Worm (Caenorhabditis elegans) whole organism, L4 larva: Measurements from ENCODE around the gene idpp-7.
A peak's percentile ranks its signal among the peaks of the same experiment; 100 is the strongest.

Experiments
- D1046.2 ChIP-seq: fragments of 200-800 bp; sonication (Bioruptor generic); IDR thresholded peaks from 2 replicates; pipeline ENCODE4 v1.3.6; 2022; ENCODE audit warnings: missing genetic modification characterization, missing compliant biosample characterization
- F44E2.7 ChIP-seq: fragments of 200-800 bp; sonication (Bioruptor generic); IDR thresholded peaks from 2 replicates; pipeline ENCODE4 v2.1.2; 2022; ENCODE audit warnings: missing genetic modification characterization, missing compliant biosample characterization
- F49E8.2 ChIP-seq: sonication (generic microtip); optimal IDR thresholded peaks from 2 replicates; lab custom pipeline; 2016; ENCODE audit warnings: missing compliant biosample characterization, mild to moderate bottlenecking, missing genetic modification characterization, borderline replicate concordance
- R02D3.7 ChIP-seq: fragments of 150-350 bp; sonication (generic microtip); optimal IDR thresholded peaks from 3 replicates; lab custom pipeline; 2014; ENCODE audit warnings: missing biosample characterization, missing genetic modification characterization
- T26A8.4 ChIP-seq: fragments of 200-800 bp; sonication (Bioruptor generic); IDR thresholded peaks from 2 replicates; pipeline ENCODE4 v1.3.6; 2022; ENCODE audit warnings: missing genetic modification characterization, missing compliant biosample characterization
- Y105C5A.15 ChIP-seq: fragments of 200-800 bp; sonication (Bioruptor generic); IDR thresholded peaks from 2 replicates; pipeline ENCODE4 v1.3.6; 2022; ENCODE audit warnings: missing genetic modification characterization, missing compliant biosample characterization
- Y48G9A.11 ChIP-seq: fragments of 200-800 bp; sonication (Bioruptor generic); IDR thresholded peaks from 2 replicates; pipeline ENCODE4 v1.3.6; 2022; ENCODE audit warnings: missing genetic modification reagents, missing genetic modification characterization, missing compliant biosample characterization
- Y75B8A.6 ChIP-seq: fragments of 200-800 bp; sonication (Bioruptor generic); IDR thresholded peaks from 2 replicates; pipeline ENCODE4 v1.3.6; 2022; ENCODE audit warnings: missing genetic modification reagents, missing genetic modification characterization, missing compliant biosample characterization
- ZK337.2 ChIP-seq: fragments of 200-800 bp; sonication (Bioruptor generic); IDR thresholded peaks from 2 replicates; pipeline ENCODE4 v1.3.6; 2022; ENCODE audit warnings: missing genetic modification reagents, missing genetic modification characterization, missing compliant biosample characterization
- ama-1 ChIP-seq: fragments of 150-350 bp; optimal IDR thresholded peaks from 2 replicates; lab custom pipeline; 2014; ENCODE audit warnings: inconsistent platforms, mixed read lengths
- attf-4 ChIP-seq: sonication (generic microtip); optimal IDR thresholded peaks from 3 replicates; lab custom pipeline; 2017; ENCODE audit warnings: missing biosample characterization, missing genetic modification characterization
- ceh-28 ChIP-seq: fragments of 150-350 bp; optimal IDR thresholded peaks from 2 replicates; lab custom pipeline; 2014; ENCODE audit warnings: missing biosample characterization, missing genetic modification reagents, missing genetic modification characterization
- ceh-32 ChIP-seq: sonication (generic microtip); optimal IDR thresholded peaks from 2 replicates; lab custom pipeline; 2016; ENCODE audit warnings: mild to moderate bottlenecking, missing genetic modification characterization, missing compliant biosample characterization; ENCODE audit not compliant: poor library complexity
- daf-19 ChIP-seq: fragments of 200-800 bp; sonication (Bioruptor generic); conservative IDR thresholded peaks from 2 replicates; pipeline ENCODE4 v1.3.6; 2022; ENCODE audit warnings: missing genetic modification characterization, missing compliant biosample characterization
- daf-8 ChIP-seq: fragments of 200-800 bp; sonication (Bioruptor generic); IDR thresholded peaks from 2 replicates; pipeline ENCODE4 v1.3.6; 2022; ENCODE audit warnings: missing genetic modification characterization, missing compliant biosample characterization
- dmd-8 ChIP-seq: fragments of 200-800 bp; sonication (Bioruptor generic); IDR thresholded peaks from 2 replicates; pipeline ENCODE4 v1.3.6; 2022; ENCODE audit warnings: missing genetic modification characterization, missing compliant biosample characterization
- dpl-1 ChIP-seq: fragments of 150-350 bp; optimal IDR thresholded peaks from 2 replicates; lab custom pipeline; 2014; ENCODE audit warnings: missing biosample characterization, missing genetic modification reagents, missing genetic modification characterization
- egl-43 ChIP-seq: fragments of 200-800 bp; sonication (Bioruptor generic); IDR thresholded peaks from 2 replicates; pipeline ENCODE4 v1.3.6; 2022; ENCODE audit warnings: missing genetic modification reagents, missing genetic modification characterization, missing compliant biosample characterization
- hif-1 ChIP-seq, 2 experiments: sonication (generic microtip); optimal IDR thresholded peaks; 2 replicates each; lab custom pipeline; 2016 to 2017; ENCODE audit warnings: missing compliant biosample characterization in 2 of 2, missing genetic modification characterization in 2 of 2, missing genetic modification reagents in 2 of 2, missing genotype in 2 of 2, mild to moderate bottlenecking in 1 of 2
- hlh-11 ChIP-seq: fragments of 200-800 bp; sonication (Bioruptor generic); optimal IDR thresholded peaks from 2 replicates; lab custom pipeline; 2018; ENCODE audit warnings: mild to moderate bottlenecking, missing genetic modification characterization, missing compliant biosample characterization
- hlh-30 ChIP-seq: sonication (generic microtip); optimal IDR thresholded peaks from 2 replicates; lab custom pipeline; 2017; ENCODE audit warnings: antibody characterized with exemption, mild to moderate bottlenecking, missing genetic modification characterization, missing compliant biosample characterization; ENCODE audit not compliant: insufficient read depth
- jun-1 ChIP-seq: fragments of 150-350 bp; optimal IDR thresholded peaks from 2 replicates; lab custom pipeline; 2014; ENCODE audit warnings: missing biosample characterization, missing genetic modification reagents, missing genetic modification characterization
- lin-1 ChIP-seq: fragments of 200-800 bp; sonication (Bioruptor generic); IDR thresholded peaks from 2 replicates; pipeline ENCODE4 v1.3.6; 2022; ENCODE audit warnings: missing genetic modification reagents, missing genetic modification characterization, missing compliant biosample characterization
- lin-15B ChIP-seq: fragments of 150-350 bp; sonication (generic microtip); optimal IDR thresholded peaks from 3 replicates; lab custom pipeline; 2014; ENCODE audit warnings: missing biosample characterization, missing genetic modification characterization
- lin-29 ChIP-seq: fragments of 200-800 bp; sonication (Bioruptor generic); IDR thresholded peaks from 2 replicates; pipeline ENCODE4 v1.3.6; 2022; ENCODE audit warnings: missing genetic modification reagents, missing genetic modification characterization, missing compliant biosample characterization
- lin-38 ChIP-seq: fragments of 200-800 bp; sonication (Bioruptor generic); IDR thresholded peaks from 2 replicates; pipeline ENCODE4 v1.3.6; 2022; ENCODE audit warnings: missing genetic modification reagents, missing genetic modification characterization, missing compliant biosample characterization
- lin-39 ChIP-seq: fragments of 150-350 bp; optimal IDR thresholded peaks from 2 replicates; lab custom pipeline; 2014; ENCODE audit warnings: missing biosample characterization, missing genetic modification reagents, missing genetic modification characterization
- lsy-2 ChIP-seq, 2 experiments: fragments of 150-350 bp in 1 of 2; sonication (generic microtip) in 1 of 2; optimal IDR thresholded peaks; 2 replicates each; lab custom pipeline; 2014 to 2017; ENCODE audit warnings: missing biosample characterization in 2 of 2, missing genetic modification characterization in 2 of 2
- mdl-1 ChIP-seq, 2 experiments: fragments of 150-350 bp in 1 of 2; sonication (generic microtip) in 1 of 2; optimal IDR thresholded peaks; 2 replicates each; lab custom pipeline; 2014 to 2017; ENCODE audit warnings: missing biosample characterization in 2 of 2, missing genetic modification characterization in 2 of 2
- mes-2 ChIP-seq: sonication (generic microtip); optimal IDR thresholded peaks from 2 replicates; lab custom pipeline; 2016; ENCODE audit warnings: missing genotype, mild to moderate bottlenecking, missing genetic modification characterization, missing compliant biosample characterization; ENCODE audit not compliant: poor library complexity, severe bottlenecking
- mxl-2 ChIP-seq: fragments of 200-800 bp; sonication (Bioruptor generic); conservative IDR thresholded peaks from 2 replicates; pipeline ENCODE4 v1.3.6; 2022; ENCODE audit warnings: missing genetic modification reagents, missing genetic modification characterization, missing compliant biosample characterization
- mxl-3 ChIP-seq: fragments of 200-800 bp; sonication (Bioruptor generic); optimal IDR thresholded peaks from 2 replicates; lab custom pipeline; 2018; ENCODE audit warnings: mild to moderate bottlenecking, missing genetic modification characterization, missing compliant biosample characterization
- nhr-10 ChIP-seq: fragments of 150-350 bp; optimal IDR thresholded peaks from 2 replicates; lab custom pipeline; 2014; ENCODE audit warnings: missing biosample characterization, missing genetic modification characterization
- nhr-25 ChIP-seq: sonication (generic microtip); optimal IDR thresholded peaks from 2 replicates; lab custom pipeline; 2017; ENCODE audit warnings: missing genetic modification characterization, mild to moderate bottlenecking, missing compliant biosample characterization, antibody characterized with exemption, moderate library complexity, borderline replicate concordance; ENCODE audit not compliant: insufficient read depth
- nhr-28 ChIP-seq: fragments of 150-350 bp; optimal IDR thresholded peaks from 2 replicates; lab custom pipeline; 2014; ENCODE audit warnings: missing biosample characterization, missing genetic modification characterization
- pha-4 ChIP-seq, 2 experiments: fragments of 150-350 bp in 1 of 2; fragments of 200-800 bp in 1 of 2; sonication (Bioruptor generic) in 1 of 2; IDR thresholded peaks in 1 of 2; optimal IDR thresholded peaks in 1 of 2; 2 replicates each; pipeline versions ENCODE4 v1.3.6 to Lab custom; 2014 to 2022; ENCODE audit warnings: missing genetic modification characterization in 2 of 2, missing genetic modification reagents in 2 of 2, missing biosample characterization in 1 of 2, missing compliant biosample characterization in 1 of 2
- php-3 ChIP-seq: fragments of 200-800 bp; sonication (Bioruptor generic); IDR thresholded peaks from 2 replicates; pipeline ENCODE4 v1.3.6; 2022; ENCODE audit warnings: missing genetic modification reagents, missing genetic modification characterization, missing compliant biosample characterization
- pqm-1 ChIP-seq: sonication (generic microtip); optimal IDR thresholded peaks from 2 replicates; lab custom pipeline; 2017; ENCODE audit warnings: missing biosample characterization, missing genetic modification characterization
- sdz-12 ChIP-seq: fragments of 200-800 bp; sonication (Bioruptor generic); optimal IDR thresholded peaks from 2 replicates; lab custom pipeline; 2018; ENCODE audit warnings: mild to moderate bottlenecking, missing genetic modification characterization, missing compliant biosample characterization
- skn-1 ChIP-seq: fragments of 150-350 bp; optimal IDR thresholded peaks from 2 replicates; lab custom pipeline; 2014; ENCODE audit warnings: missing biosample characterization, missing genetic modification characterization
- snpc-4 ChIP-seq: fragments of 150-350 bp; optimal IDR thresholded peaks from 2 replicates; lab custom pipeline; 2014; ENCODE audit warnings: missing biosample characterization, missing genetic modification characterization
- spr-1 ChIP-seq: sonication (generic microtip); optimal IDR thresholded peaks from 2 replicates; lab custom pipeline; 2016; ENCODE audit warnings: mild to moderate bottlenecking, missing genetic modification characterization, missing compliant biosample characterization
- unc-130 ChIP-seq: sonication (generic microtip); optimal IDR thresholded peaks from 2 replicates; lab custom pipeline; 2016; ENCODE audit warnings: missing genetic modification reagents, missing genetic modification characterization, missing compliant biosample characterization
- unc-39 ChIP-seq: sonication (generic microtip); optimal IDR thresholded peaks from 2 replicates; lab custom pipeline; 2017; ENCODE audit warnings: missing biosample characterization, missing genetic modification characterization
- vab-7 ChIP-seq: fragments of 200-800 bp; sonication (Bioruptor generic); IDR thresholded peaks from 2 replicates; pipeline ENCODE4 v1.3.6; 2022; ENCODE audit warnings: missing genetic modification reagents, missing genetic modification characterization, missing compliant biosample characterization
- zfp-2 ChIP-seq: sonication (generic microtip); optimal IDR thresholded peaks from 2 replicates; lab custom pipeline; 2016; ENCODE audit warnings: mild to moderate bottlenecking, missing genetic modification characterization, missing compliant biosample characterization
- zfp-3 ChIP-seq: fragments of 200-800 bp; sonication (Bioruptor generic); conservative IDR thresholded peaks from 2 replicates; pipeline ENCODE4 v1.3.6; 2022; ENCODE audit warnings: missing genetic modification reagents, missing genetic modification characterization, missing compliant biosample characterization
- zip-11 ChIP-seq: fragments of 200-800 bp; sonication (Bioruptor generic); IDR thresholded peaks from 2 replicates; pipeline ENCODE4 v1.3.6; 2022; ENCODE audit warnings: missing genetic modification characterization, missing compliant biosample characterization
- zip-2 ChIP-seq: fragments of 150-350 bp; optimal IDR thresholded peaks from 2 replicates; lab custom pipeline; 2014; ENCODE audit warnings: missing biosample characterization, missing genetic modification characterization
- ztf-11 ChIP-seq: fragments of 150-350 bp; optimal IDR thresholded peaks from 2 replicates; lab custom pipeline; 2014; ENCODE audit warnings: missing biosample characterization, missing genetic modification characterization
- ztf-7 ChIP-seq: fragments of 150-350 bp; optimal IDR thresholded peaks from 2 replicates; lab custom pipeline; 2014; ENCODE audit warnings: missing biosample characterization, missing genetic modification characterization

The idpp-7 gene

ce11 chrIV:12715947-12716382, 3.8 kb upstream of the idpp-7 start (continued):
- TF ChIP-seq hlh-30 (tag; lab: Kevin White, UChicago) (peak; percentile 88), lin-38 (GFP tag; lab: Robert Waterston, UW) (no peak), mdl-1 (tag; optimal IDR thresholded peaks at IDR 0.05; lab: Kevin White, UChicago) (peak; percentile 15 to 86), mes-2 (no peak), zfp-2 (tag; lab: Kevin White, UChicago) (no peak), unc-130 (no peak), F49E8.2 (tag; lab: Kevin White, UChicago) (no peak), pqm-1 (peak; percentile 44), zfp-3 (no peak), daf-8 (no peak), ztf-7 (tag; lab: Kevin White, UChicago) (no peak), dpl-1 (GFP tag; lab: Kevin White, UChicago) (no peak), vab-7 (GFP tag; lab: Robert Waterston, UW) (no peak), attf-4 (tag; lab: Kevin White, UChicago) (no peak), hif-1 (tag; optimal IDR thresholded peaks at IDR 0.05; lab: Kevin White, UChicago) (no peak), jun-1 (tag; lab: Kevin White, UChicago) (no peak), lsy-2 (tag; optimal IDR thresholded peaks at IDR 0.05; lab: Kevin White, UChicago) (peak in 1 of 2 experiments; percentile 65), hlh-11 (peak; percentile 87), ama-1 (lab: Kevin White, UChicago) (no peak), pha-4 (GFP tag; IDR thresholded peaks at IDR 0.05; lab: Robert Waterston, UW) (no peak), pha-4 (tag; optimal IDR thresholded peaks at IDR 0.05; lab: Kevin White, UChicago) (no peak), R02D3.7 (tag; lab: Kevin White, UChicago) (no peak), Y48G9A.11 (GFP tag; lab: Robert Waterston, UW) (no peak), nhr-10 (tag; lab: Kevin White, UChicago) (peak; percentile 66), lin-29 (GFP tag; lab: Robert Waterston, UW) (no peak), snpc-4 (tag; lab: Kevin White, UChicago) (no peak), ceh-32 (tag; lab: Kevin White, UChicago) (no peak), nhr-28 (peak; percentile 93), skn-1 (tag; lab: Kevin White, UChicago) (no peak), D1046.2 (GFP tag; lab: Robert Waterston, UW) (no peak), dmd-8 (GFP tag; lab: Robert Waterston, UW) (no peak), T26A8.4 (GFP tag; lab: Robert Waterston, UW) (no peak), lin-15B (no peak), sdz-12 (GFP tag; lab: Kevin White, UChicago) (no peak), php-3 (GFP tag; lab: Robert Waterston, UW) (no peak), zip-11 (GFP tag; lab: Robert Waterston, UW) (no peak), ztf-11 (tag; lab: Kevin White, UChicago) (no peak), spr-1 (no peak), daf-19 (GFP tag; lab: Robert Waterston, UW) (no peak), mxl-3 (peak; percentile 78), nhr-25 (tag; lab: Kevin White, UChicago) (peak; percentile 48), egl-43 (GFP tag; lab: Robert Waterston, UW) (no peak), F44E2.7 (GFP tag; lab: Robert Waterston, UW) (no peak), ceh-28 (tag; lab: Kevin White, UChicago) (no peak), lin-39 (no peak), unc-39 (no peak), mxl-2 (GFP tag; lab: Robert Waterston, UW) (no peak), lin-1 (no peak), ZK337.2 (GFP tag; lab: Robert Waterston, UW) (no peak), zip-2 (tag; lab: Kevin White, UChicago) (no peak), Y75B8A.6 (GFP tag; lab: Robert Waterston, UW) (no peak), Y105C5A.15 (GFP tag; lab: Robert Waterston, UW) (no peak)
